Fruit fly (Drosophila melanogaster): ENCODE measurements around the gene P5cr.

- TF ChIP-seq CG8478 (optimal IDR thresholded peaks at IDR 0.05) = no peak
- no peak for TF ChIP-seq CTCF (optimal IDR thresholded peaks at IDR 0.05)
Observed at dm6 chr3R:19033238-19033637, 4.5 kb downstream of the P5cr start, which contains the start of gene CG6026.
